Worm (Caenorhabditis elegans) whole organism, mixed stage, embryonic: Measurements from ENCODE around the gene B0198.3.

Experiments
- M03D4.4 ChIP-seq: sonication (generic microtip); optimal IDR thresholded peaks from 2 replicates; lab custom pipeline; 2017; ENCODE audit warnings: mild to moderate bottlenecking, missing genetic modification characterization, missing compliant biosample characterization
- bed-3 ChIP-seq: fragments of 200-800 bp; sonication (Bioruptor generic); optimal IDR thresholded peaks from 3 replicates; lab custom pipeline; 2018; ENCODE audit warnings: mild to moderate bottlenecking, missing genetic modification characterization, moderate library complexity, missing compliant biosample characterization
- blmp-1 ChIP-seq: fragments of 150-350 bp; optimal IDR thresholded peaks from 2 replicates; lab custom pipeline; 2014; ENCODE audit warnings: missing biosample characterization, missing genetic modification characterization
- ceh-39 ChIP-seq: fragments of 150-350 bp; optimal IDR thresholded peaks from 2 replicates; lab custom pipeline; 2014; ENCODE audit warnings: missing biosample characterization, missing genetic modification characterization
- ceh-43 ChIP-seq: fragments of 200-800 bp; sonication (Bioruptor generic); optimal IDR thresholded peaks from 2 replicates; lab custom pipeline; 2018; ENCODE audit warnings: mild to moderate bottlenecking, missing genetic modification characterization, moderate library complexity, missing compliant biosample characterization
- ceh-83 ChIP-seq: fragments of 200-800 bp; sonication (Bioruptor generic); optimal IDR thresholded peaks from 2 replicates; lab custom pipeline; 2018; ENCODE audit warnings: mild to moderate bottlenecking, missing genetic modification characterization, missing compliant biosample characterization
- ces-1 ChIP-seq: fragments of 150-350 bp; optimal IDR thresholded peaks from 2 replicates; lab custom pipeline; 2014; ENCODE audit warnings: missing biosample characterization, missing genetic modification reagents, missing genetic modification characterization
- cnd-1 ChIP-seq: fragments of 200-800 bp; sonication (Bioruptor generic); optimal IDR thresholded peaks from 2 replicates; lab custom pipeline; 2018; ENCODE audit warnings: mild to moderate bottlenecking, missing genetic modification characterization, missing compliant biosample characterization
- drap-1 ChIP-seq: fragments of 200-800 bp; sonication (Bioruptor generic); optimal IDR thresholded peaks from 3 replicates; lab custom pipeline; 2018; ENCODE audit warnings: mild to moderate bottlenecking, missing genetic modification characterization, missing compliant biosample characterization
- elt-3 ChIP-seq: fragments of 150-350 bp; optimal IDR thresholded peaks from 2 replicates; lab custom pipeline; 2014; ENCODE audit warnings: missing biosample characterization, missing genetic modification characterization
- flh-1 ChIP-seq: fragments of 200-800 bp; sonication (Bioruptor generic); optimal IDR thresholded peaks from 2 replicates; lab custom pipeline; 2018; ENCODE audit warnings: mild to moderate bottlenecking, missing genetic modification characterization, moderate library complexity, missing compliant biosample characterization
- ham-2 ChIP-seq: fragments of 200-800 bp; sonication (Bioruptor generic); optimal IDR thresholded peaks from 2 replicates; lab custom pipeline; 2018; ENCODE audit warnings: mild to moderate bottlenecking, missing genetic modification characterization, missing compliant biosample characterization
- hlh-1 ChIP-seq: fragments of 150-350 bp; optimal IDR thresholded peaks from 2 replicates; lab custom pipeline; 2014; ENCODE audit warnings: missing biosample characterization, missing genetic modification reagents, missing genetic modification characterization
- lin-13 ChIP-seq: fragments of 150-350 bp; optimal IDR thresholded peaks from 2 replicates; lab custom pipeline; 2014; ENCODE audit warnings: missing biosample characterization, missing genetic modification characterization
- lin-32 ChIP-seq: fragments of 200-800 bp; sonication (Bioruptor generic); optimal IDR thresholded peaks from 2 replicates; lab custom pipeline; 2018; ENCODE audit warnings: mild to moderate bottlenecking, missing genetic modification characterization, missing compliant biosample characterization
- lsy-2 ChIP-seq: fragments of 150-350 bp; optimal IDR thresholded peaks from 2 replicates; lab custom pipeline; 2014; ENCODE audit warnings: missing biosample characterization, missing genetic modification characterization
- mab-5 ChIP-seq: fragments of 150-350 bp; optimal IDR thresholded peaks from 2 replicates; lab custom pipeline; 2014; ENCODE audit warnings: missing biosample characterization, missing genetic modification characterization
- mep-1 ChIP-seq: fragments of 150-350 bp; optimal IDR thresholded peaks from 2 replicates; lab custom pipeline; 2017; ENCODE audit warnings: missing biosample characterization, missing genetic modification reagents, missing genetic modification characterization, inconsistent platforms
- mls-2 ChIP-seq: sonication (generic microtip); optimal IDR thresholded peaks from 2 replicates; lab custom pipeline; 2016; ENCODE audit warnings: mild to moderate bottlenecking, missing genetic modification characterization, moderate library complexity, missing compliant biosample characterization
- nhr-2 ChIP-seq: fragments of 150-350 bp; optimal IDR thresholded peaks from 2 replicates; lab custom pipeline; 2014; ENCODE audit warnings: missing biosample characterization, missing genetic modification characterization
- nhr-237 ChIP-seq: fragments of 150-350 bp; optimal IDR thresholded peaks from 2 replicates; lab custom pipeline; 2014; ENCODE audit warnings: missing biosample characterization, missing genetic modification characterization
- nhr-28 ChIP-seq: fragments of 150-350 bp; optimal IDR thresholded peaks from 2 replicates; lab custom pipeline; 2014; ENCODE audit warnings: missing biosample characterization, missing genetic modification characterization
- nhr-76 ChIP-seq: sonication (generic microtip); optimal IDR thresholded peaks from 2 replicates; lab custom pipeline; 2017; ENCODE audit warnings: missing biosample characterization, missing genetic modification characterization
- pha-4 ChIP-seq: fragments of 150-350 bp; optimal IDR thresholded peaks from 2 replicates; lab custom pipeline; 2018; ENCODE audit warnings: missing biosample characterization, missing genetic modification reagents, missing genetic modification characterization
- sem-2 ChIP-seq: fragments of 200-800 bp; sonication (Bioruptor generic); optimal IDR thresholded peaks from 2 replicates; lab custom pipeline; 2018; ENCODE audit warnings: mild to moderate bottlenecking, missing genetic modification characterization, missing compliant biosample characterization
- snpc-4 ChIP-seq: fragments of 150-350 bp; optimal IDR thresholded peaks from 2 replicates; lab custom pipeline; 2014; ENCODE audit warnings: missing biosample characterization, missing genetic modification characterization
- sptf-1 ChIP-seq: sonication (generic microtip); optimal IDR thresholded peaks from 2 replicates; lab custom pipeline; 2017; ENCODE audit warnings: mild to moderate bottlenecking, missing genetic modification characterization, moderate library complexity, missing compliant biosample characterization
- tbx-8 ChIP-seq: fragments of 200-800 bp; sonication (Bioruptor generic); optimal IDR thresholded peaks from 2 replicates; lab custom pipeline; 2018; ENCODE audit warnings: mild to moderate bottlenecking, missing genetic modification characterization, moderate library complexity, missing compliant biosample characterization
- unc-120 ChIP-seq: sonication (generic microtip); optimal IDR thresholded peaks from 2 replicates; lab custom pipeline; 2017; ENCODE audit warnings: missing genetic modification characterization, missing compliant biosample characterization; ENCODE audit not compliant: poor library complexity, severe bottlenecking
- unc-39 ChIP-seq: fragments of 150-350 bp; optimal IDR thresholded peaks from 2 replicates; lab custom pipeline; 2014; ENCODE audit warnings: missing biosample characterization, missing genetic modification characterization
- unc-62 ChIP-seq: fragments of 150-350 bp; optimal IDR thresholded peaks from 2 replicates; lab custom pipeline; 2014; ENCODE audit warnings: missing biosample characterization, missing genetic modification reagents, missing genetic modification characterization
- zip-8 ChIP-seq: fragments of 150-350 bp; optimal IDR thresholded peaks from 2 replicates; lab custom pipeline; 2014; ENCODE audit warnings: missing biosample characterization, missing genetic modification characterization
- ztf-11 ChIP-seq: fragments of 150-350 bp; optimal IDR thresholded peaks from 2 replicates; lab custom pipeline; 2014; ENCODE audit warnings: missing biosample characterization, missing genetic modification characterization

The B0198.3 gene

ce11 chrX:12093043-12093442 is 36.2 kb upstream of the B0198.3 start, which contains the start of gene W03G11.4:
Gene W03G11.4 (minus strand): TSS chrX:12093143.
- TF ChIP-seq nhr-76 (tag; lab: Kevin White, UChicago) (no peak), nhr-237 (tag; lab: Kevin White, UChicago) (no peak), lin-13 (tag; lab: Kevin White, UChicago) (no peak), tbx-8 (GFP tag; lab: Kevin White, UChicago) (no peak), lin-32 (no peak), unc-120 (no peak)

ce11 chrX:12092621-12093020 is 35.7 kb upstream of the B0198.3 start:
- TF ChIP-seq ceh-39, result no peak
- TF ChIP-seq ceh-43 (GFP tag; lab: Kevin White, UChicago), result no peak
- TF ChIP-seq nhr-76 (tag; lab: Kevin White, UChicago), result no peak
- no peak for TF ChIP-seq cnd-1
- no peak for TF ChIP-seq ceh-83 (GFP tag; lab: Kevin White, UChicago)
- peak; percentile 87 for TF ChIP-seq nhr-2 (tag; lab: Kevin White, UChicago)
- no peak for TF ChIP-seq lsy-2
- no peak for TF ChIP-seq zip-8
- no peak for TF ChIP-seq ham-2
- TF ChIP-seq drap-1 (GFP tag; lab: Kevin White, UChicago), result no peak
- TF ChIP-seq nhr-237 (tag; lab: Kevin White, UChicago), result no peak
- no peak for TF ChIP-seq bed-3 (GFP tag; lab: Kevin White, UChicago)
- no peak for TF ChIP-seq snpc-4 (tag; lab: Kevin White, UChicago)
- TF ChIP-seq sem-2, result no peak
- TF ChIP-seq mep-1 (tag; lab: Kevin White, UChicago), result no peak
- TF ChIP-seq lin-32, result peak; percentile 41
- peak; percentile 61 for TF ChIP-seq hlh-1
- TF ChIP-seq tbx-8 (GFP tag; lab: Kevin White, UChicago), result no peak
- TF ChIP-seq nhr-28, result no peak
- no peak for TF ChIP-seq pha-4
- TF ChIP-seq ces-1, result no peak
- no peak for TF ChIP-seq lin-13 (tag; lab: Kevin White, UChicago)
- TF ChIP-seq flh-1 (GFP tag; lab: Kevin White, UChicago), result no peak
- TF ChIP-seq, all 35 proteins: peak for 3

ce11 chrX:12086297-12086696 is 29.4 kb upstream of the B0198.3 start:
- TF ChIP-seq mls-2 (peak; percentile 39), lin-13 (tag; lab: Kevin White, UChicago) (no peak), cnd-1 (peak; percentile 13), unc-39 (tag; lab: Kevin White, UChicago) (no peak)

- TF ChIP-seq ces-1 (peak; percentile 94), mep-1 (tag; lab: Kevin White, UChicago) (no peak)
These were observed 25.9 kb upstream of the B0198.3 start for ce11 chrX:12082813-12083212.

ce11 chrX:12081250-12081649 is 24.4 kb upstream of the B0198.3 start:
- TF ChIP-seq lsy-2 (no peak), ces-1 (peak; percentile 84)

- TF ChIP-seq drap-1 (GFP tag; lab: Kevin White, UChicago) (no peak), ztf-11 (no peak), unc-62 (GFP tag; lab: Kevin White, UChicago) (no peak), tbx-8 (GFP tag; lab: Kevin White, UChicago) (no peak), nhr-76 (tag; lab: Kevin White, UChicago) (no peak), blmp-1 (tag; lab: Kevin White, UChicago) (peak; percentile 68)
These were observed 23.8 kb upstream of the B0198.3 start for ce11 chrX:12080581-12081162.

ce11 chrX:12073764-12074163 is 16.9 kb upstream of the B0198.3 start, which contains the start of gene tmem-145:
Gene tmem-145 (minus strand): TSS chrX:12073864.
- TF ChIP-seq ceh-83 (GFP tag; lab: Kevin White, UChicago), result no peak
- no peak for TF ChIP-seq elt-3 (tag; lab: Kevin White, UChicago)
- TF ChIP-seq flh-1 (GFP tag; lab: Kevin White, UChicago), result no peak
- no peak for TF ChIP-seq cnd-1
- TF ChIP-seq zip-8, result no peak
- no peak for TF ChIP-seq mab-5 (tag; lab: Kevin White, UChicago)
- TF ChIP-seq hlh-1, result no peak
- no peak for TF ChIP-seq snpc-4 (tag; lab: Kevin White, UChicago)
- TF ChIP-seq lin-32, result no peak
- TF ChIP-seq M03D4.4 (tag; lab: Kevin White, UChicago), result no peak
- no peak for TF ChIP-seq unc-120
- no peak for TF ChIP-seq sem-2
- no peak for TF ChIP-seq sptf-1 (tag; lab: Kevin White, UChicago)
- TF ChIP-seq ztf-11, result no peak
- TF ChIP-seq ceh-39, result no peak
- no peak for TF ChIP-seq ham-2
- no peak for TF ChIP-seq unc-39 (tag; lab: Kevin White, UChicago)
- no peak for TF ChIP-seq nhr-28
- no peak for TF ChIP-seq pha-4
